Fruit fly (Drosophila melanogaster): Measurements from ENCODE around the gene CG42680.

The CG42680 gene

dm6 chr2L:14570843-14571242, 17.2 kb downstream of the CG42680 start:
- TF ChIP-seq CG8478 (optimal IDR thresholded peaks at IDR 0.05) = no peak
- no peak for TF ChIP-seq CTCF (optimal IDR thresholded peaks at IDR 0.05)

- TF ChIP-seq CTCF (optimal IDR thresholded peaks at IDR 0.05) (no peak), CG8478 (optimal IDR thresholded peaks at IDR 0.05) (no peak)
Measured at dm6 chr2L:14570129-14570528, 17.9 kb downstream of the CG42680 start.

- TF ChIP-seq CTCF (optimal IDR thresholded peaks at IDR 0.05) (no peak), CG8478 (optimal IDR thresholded peaks at IDR 0.05) (no peak)
Measured at dm6 chr2L:14569301-14569700, 18.7 kb downstream of the CG42680 start.

- TF ChIP-seq CTCF (optimal IDR thresholded peaks at IDR 0.05) = no peak
- no peak for TF ChIP-seq CG8478 (optimal IDR thresholded peaks at IDR 0.05)
Measured at dm6 chr2L:14568507-14569104, 19.4 kb downstream of the CG42680 start.

- TF ChIP-seq CTCF (optimal IDR thresholded peaks at IDR 0.05) (no peak), CG8478 (optimal IDR thresholded peaks at IDR 0.05) (no peak)
Measured at dm6 chr2L:14563626-14564025, 24.4 kb downstream of the CG42680 start, which contains the start of gene CG3473. TSS of gene CG3473 (minus strand) at chr2L:14563726.

- no peak for TF ChIP-seq CG8478 (optimal IDR thresholded peaks at IDR 0.05)
- no peak for TF ChIP-seq CTCF (optimal IDR thresholded peaks at IDR 0.05)
Measured at dm6 chr2L:14562320-14562719, 25.7 kb downstream of the CG42680 start.

dm6 chr2L:14558818-14559405, 29.1 kb downstream of the CG42680 start:
- TF ChIP-seq CG8478 (optimal IDR thresholded peaks at IDR 0.05) (no peak), CTCF (optimal IDR thresholded peaks at IDR 0.05) (no peak)

- TF ChIP-seq CTCF (optimal IDR thresholded peaks at IDR 0.05) (no peak), CG8478 (optimal IDR thresholded peaks at IDR 0.05) (no peak)
Measured at dm6 chr2L:14557743-14558142, 30.3 kb downstream of the CG42680 start.

dm6 chr2L:14556811-14557210, 31.2 kb downstream of the CG42680 start:
- no peak for TF ChIP-seq CG8478 (optimal IDR thresholded peaks at IDR 0.05)
- TF ChIP-seq CTCF (optimal IDR thresholded peaks at IDR 0.05) = no peak

- TF ChIP-seq CTCF (optimal IDR thresholded peaks at IDR 0.05) = no peak
- TF ChIP-seq CG8478 (optimal IDR thresholded peaks at IDR 0.05) = no peak
Measured at dm6 chr2L:14556224-14556623, 31.8 kb downstream of the CG42680 start.

dm6 chr2L:14554592-14554887, 33.5 kb downstream of the CG42680 start:
- no peak for TF ChIP-seq CG8478 (optimal IDR thresholded peaks at IDR 0.05)
- TF ChIP-seq CTCF (optimal IDR thresholded peaks at IDR 0.05) = no peak

dm6 chr2L:14553868-14554591, 34.0 kb downstream of the CG42680 start:
- TF ChIP-seq CG8478 (optimal IDR thresholded peaks at IDR 0.05) = no peak
- no peak for TF ChIP-seq CTCF (optimal IDR thresholded peaks at IDR 0.05)

- TF ChIP-seq CTCF (optimal IDR thresholded peaks at IDR 0.05) (no peak), CG8478 (optimal IDR thresholded peaks at IDR 0.05) (no peak)
Measured at dm6 chr2L:14552819-14553218, 35.2 kb downstream of the CG42680 start.

dm6 chr2L:14552141-14552748, 35.8 kb downstream of the CG42680 start:
- TF ChIP-seq CG8478 (optimal IDR thresholded peaks at IDR 0.05) (no peak), CTCF (optimal IDR thresholded peaks at IDR 0.05) (no peak)

- no peak for TF ChIP-seq CG8478 (optimal IDR thresholded peaks at IDR 0.05)
- TF ChIP-seq CTCF (optimal IDR thresholded peaks at IDR 0.05) = no peak
Measured at dm6 chr2L:14550653-14551352, 37.2 kb downstream of the CG42680 start.

Data from S2 (cell line).